Fruit fly (Drosophila melanogaster) whole organism, embryonic: Measurements from ENCODE around the gene unc-119.
A peak's percentile ranks its signal among the peaks of the same experiment; 100 is the strongest.

ENCODE experiments used
- Atf-2 ChIP-seq: fragments of 200-800 bp; sonication (Bioruptor generic); optimal IDR thresholded peaks from 2 replicates; lab custom pipeline; 2016; ENCODE audit warnings: missing biosample characterization, missing genetic modification characterization
- B-H2 ChIP-seq: fragments of 200-800 bp; sonication (Bioruptor generic); optimal IDR thresholded peaks from 2 replicates; lab custom pipeline; 2018; ENCODE audit warnings: missing biosample characterization, mild to moderate bottlenecking, missing genetic modification characterization
- BEAF-32 ChIP-seq: fragments of 200-800 bp; sonication (Bioruptor generic); optimal IDR thresholded peaks from 3 replicates; lab custom pipeline; 2017; ENCODE audit warnings: missing biosample characterization, missing genetic modification characterization, mild to moderate bottlenecking, moderate library complexity, missing genetic modification reagents
- BtbVII ChIP-seq: fragments of 200-800 bp; sonication (Bioruptor generic); optimal IDR thresholded peaks from 3 replicates; lab custom pipeline; 2017; ENCODE audit warnings: missing biosample characterization, mild to moderate bottlenecking, missing genetic modification characterization
- CG12299 ChIP-seq: fragments of 200-800 bp; sonication (Bioruptor generic); optimal IDR thresholded peaks from 2 replicates; lab custom pipeline; 2018; ENCODE audit warnings: missing biosample characterization, mild to moderate bottlenecking, missing genetic modification characterization
- CG13287 ChIP-seq: fragments of 200-800 bp; sonication (Bioruptor generic); IDR thresholded peaks from 2 replicates; pipeline ENCODE4 v1.3.6; 2022; ENCODE audit warnings: missing biosample characterization, missing genetic modification characterization; ENCODE audit not compliant: partially characterized antibody
- CG14050 ChIP-seq: fragments of 200-800 bp; sonication (Bioruptor generic); IDR thresholded peaks from 3 replicates; pipeline ENCODE4 v1.3.6; 2022; ENCODE audit warnings: missing biosample characterization, missing genetic modification characterization
- CG1602 ChIP-seq: fragments of 200-800 bp; sonication (Bioruptor generic); optimal IDR thresholded peaks from 3 replicates; lab custom pipeline; 2016; ENCODE audit warnings: missing biosample characterization, missing genetic modification characterization
- CG2712 ChIP-seq: fragments of 200-800 bp; optimal IDR thresholded peaks from 3 replicates; lab custom pipeline; 2019; ENCODE audit warnings: missing biosample characterization, mild to moderate bottlenecking, missing genetic modification characterization, moderate library complexity
- CG30403 ChIP-seq: fragments of 200-800 bp; sonication (Bioruptor generic); optimal IDR thresholded peaks from 3 replicates; lab custom pipeline; 2016; ENCODE audit warnings: missing biosample characterization, missing genetic modification characterization
- CG3065 ChIP-seq: fragments of 200-800 bp; sonication (Bioruptor generic); optimal IDR thresholded peaks from 2 replicates; lab custom pipeline; 2016; ENCODE audit warnings: missing biosample characterization, missing genetic modification characterization
- CG31388 ChIP-seq: fragments of 200-800 bp; sonication (Bioruptor generic); optimal IDR thresholded peaks from 2 replicates; lab custom pipeline; 2016; ENCODE audit warnings: missing biosample characterization, missing genetic modification characterization
- CG33557 ChIP-seq: fragments of 200-800 bp; sonication (Bioruptor generic); optimal IDR thresholded peaks from 2 replicates; lab custom pipeline; 2019; ENCODE audit warnings: missing biosample characterization, mild to moderate bottlenecking, missing genetic modification characterization, moderate library complexity
- CG3995 ChIP-seq: fragments of 200-800 bp; sonication (Bioruptor generic); optimal IDR thresholded peaks from 3 replicates; lab custom pipeline; 2016; ENCODE audit warnings: missing biosample characterization, missing genetic modification characterization
- CG4617 ChIP-seq: fragments of 200-800 bp; sonication (Bioruptor generic); optimal IDR thresholded peaks from 3 replicates; lab custom pipeline; 2016; ENCODE audit warnings: missing biosample characterization, missing genetic modification characterization, borderline replicate concordance
- CG7556 ChIP-seq: fragments of 200-800 bp; sonication (Bioruptor generic); optimal IDR thresholded peaks from 2 replicates; lab custom pipeline; 2017; ENCODE audit warnings: missing biosample characterization, mild to moderate bottlenecking, missing genetic modification characterization
- CG7963 ChIP-seq: fragments of 200-800 bp; sonication (Bioruptor generic); IDR thresholded peaks from 3 replicates; pipeline ENCODE4 v1.3.6; 2022; ENCODE audit warnings: missing biosample characterization, missing genetic modification characterization; ENCODE audit not compliant: partially characterized antibody
- CG8290 ChIP-seq, 3 experiments: fragments of 200-800 bp; sonication (Bioruptor generic); optimal IDR thresholded peaks; 2 replicates each; lab custom pipeline; 2016 to 2019; ENCODE audit warnings: missing biosample characterization in 3 of 3, missing genetic modification characterization in 3 of 3, mild to moderate bottlenecking in 2 of 3, moderate library complexity in 1 of 3
- CG8765 ChIP-seq: fragments of 200-800 bp; sonication (Bioruptor generic); IDR thresholded peaks from 2 replicates; pipeline ENCODE4 v1.3.6; 2022; ENCODE audit warnings: missing biosample characterization, missing genetic modification characterization
- CG9817 ChIP-seq: fragments of 200-800 bp; sonication (Bioruptor generic); optimal IDR thresholded peaks from 2 replicates; lab custom pipeline; 2018; ENCODE audit warnings: missing biosample characterization, mild to moderate bottlenecking, missing genetic modification characterization, moderate library complexity
- CTCF ChIP-seq: fragments of 200-800 bp; sonication (Bioruptor generic); optimal IDR thresholded peaks from 2 replicates; lab custom pipeline; 2017; ENCODE audit warnings: missing biosample characterization, mild to moderate bottlenecking, missing genetic modification characterization, moderate library complexity
- Doc2 ChIP-seq: fragments of 200-800 bp; sonication (Bioruptor generic); IDR thresholded peaks from 2 replicates; pipeline ENCODE4 v1.3.6; 2022; ENCODE audit warnings: missing biosample characterization, missing genetic modification characterization
- Dp ChIP-seq: fragments of 200-800 bp; sonication (Bioruptor generic); optimal IDR thresholded peaks from 2 replicates; lab custom pipeline; 2018; ENCODE audit warnings: missing biosample characterization, mild to moderate bottlenecking, missing genetic modification characterization, moderate library complexity
- E2f1 ChIP-seq: fragments of 200-800 bp; sonication (Bioruptor generic); IDR thresholded peaks from 2 replicates; pipeline ENCODE4 v1.3.6; 2022; ENCODE audit warnings: missing biosample characterization, missing genetic modification characterization
- Gsc ChIP-seq: fragments of 200-800 bp; sonication (Bioruptor generic); IDR thresholded peaks from 2 replicates; pipeline ENCODE4 v1.3.6; 2022; ENCODE audit warnings: missing biosample characterization, missing genetic modification characterization
- Gug ChIP-seq: fragments of 200-800 bp; sonication (Bioruptor generic); IDR thresholded peaks from 4 replicates; pipeline ENCODE4 v1.3.6; 2022; ENCODE audit warnings: missing biosample characterization, missing genetic modification characterization
- Hand ChIP-seq: fragments of 200-800 bp; sonication (Bioruptor generic); optimal IDR thresholded peaks from 2 replicates; lab custom pipeline; 2017; ENCODE audit warnings: mild to moderate bottlenecking, missing biosample characterization, missing genetic modification reagents, missing genetic modification characterization
- Hr3 ChIP-seq: fragments of 200-800 bp; sonication (Bioruptor generic); optimal IDR thresholded peaks from 3 replicates; lab custom pipeline; 2016; ENCODE audit warnings: missing biosample characterization, missing genetic modification characterization
- Hr51 ChIP-seq, 2 experiments: fragments of 200-800 bp; sonication (Bioruptor generic); optimal IDR thresholded peaks; 2 replicates in 1 of 2; 3 replicates in 1 of 2; lab custom pipeline; 2016 to 2018; ENCODE audit warnings: missing biosample characterization in 2 of 2, missing genetic modification characterization in 2 of 2, mild to moderate bottlenecking in 1 of 2, moderate library complexity in 1 of 2
- NfI ChIP-seq: fragments of 200-800 bp; sonication (Bioruptor generic); optimal IDR thresholded peaks from 3 replicates; lab custom pipeline; 2018; ENCODE audit warnings: missing biosample characterization, mild to moderate bottlenecking, missing genetic modification characterization, moderate library complexity
- Opbp ChIP-seq: fragments of 200-800 bp; sonication (Bioruptor generic); IDR thresholded peaks from 3 replicates; pipeline ENCODE4 v1.3.6; 2022; ENCODE audit warnings: missing biosample characterization, missing genetic modification characterization; ENCODE audit not compliant: partially characterized antibody
- Side ChIP-seq: fragments of 200-800 bp; sonication (Bioruptor generic); optimal IDR thresholded peaks from 2 replicates; lab custom pipeline; 2016; ENCODE audit warnings: missing biosample characterization, missing genetic modification characterization
- Spps ChIP-seq: fragments of 200-800 bp; sonication (Bioruptor generic); optimal IDR thresholded peaks from 2 replicates; lab custom pipeline; 2018; ENCODE audit warnings: missing biosample characterization, mild to moderate bottlenecking, missing genetic modification characterization
- Taf1 ChIP-seq: fragments of 200-800 bp; sonication (Bioruptor generic); IDR thresholded peaks from 2 replicates; pipeline ENCODE4 v1.3.6; 2022; ENCODE audit warnings: missing biosample characterization, missing genetic modification characterization
- Xrp1 ChIP-seq: fragments of 200-800 bp; sonication (Bioruptor generic); IDR thresholded peaks from 2 replicates; pipeline ENCODE4 v1.3.6; 2022; ENCODE audit warnings: missing biosample characterization, missing genetic modification characterization
- cg ChIP-seq: fragments of 200-800 bp; sonication (Bioruptor generic); optimal IDR thresholded peaks from 3 replicates; lab custom pipeline; 2019; ENCODE audit warnings: missing biosample characterization, mild to moderate bottlenecking, missing genetic modification characterization, moderate library complexity
- fru ChIP-seq: fragments of >200 bp; optimal IDR thresholded peaks from 2 replicates; lab custom pipeline; 2017
- gro ChIP-seq: fragments of 200-800 bp; sonication (Bioruptor generic); optimal IDR thresholded peaks from 2 replicates; lab custom pipeline; 2016; ENCODE audit warnings: missing biosample characterization, missing genetic modification characterization
- ham ChIP-seq: fragments of 200-800 bp; sonication (Bioruptor generic); IDR thresholded peaks from 2 replicates; pipeline ENCODE4 v1.3.6; 2022; ENCODE audit warnings: missing biosample characterization, missing genetic modification characterization
- kah ChIP-seq: fragments of 200-800 bp; sonication (Bioruptor generic); optimal IDR thresholded peaks from 2 replicates; lab custom pipeline; 2018; ENCODE audit warnings: missing biosample characterization, mild to moderate bottlenecking, missing genetic modification characterization
- lmd ChIP-seq: fragments of 200-800 bp; sonication (Bioruptor generic); IDR thresholded peaks from 2 replicates; pipeline ENCODE4 v1.3.6; 2022; ENCODE audit warnings: missing biosample characterization, missing genetic modification characterization
- luna ChIP-seq: fragments of 200-800 bp; sonication (Bioruptor generic); optimal IDR thresholded peaks from 2 replicates; lab custom pipeline; 2016; ENCODE audit warnings: missing biosample characterization, missing genetic modification characterization
- nerfin-2 ChIP-seq: fragments of 200-800 bp; sonication (Bioruptor generic); IDR thresholded peaks from 2 replicates; pipeline ENCODE4 v1.3.6; 2022; ENCODE audit warnings: missing biosample characterization, missing genetic modification characterization; ENCODE audit not compliant: partially characterized antibody
- pnt ChIP-seq: fragments of 200-800 bp; sonication (Bioruptor generic); optimal IDR thresholded peaks from 3 replicates; lab custom pipeline; 2016; ENCODE audit warnings: missing biosample characterization, missing genetic modification characterization
- repo ChIP-seq: fragments of 200-800 bp; sonication (Bioruptor generic); optimal IDR thresholded peaks from 2 replicates; lab custom pipeline; 2016; ENCODE audit warnings: missing biosample characterization, missing genetic modification characterization
- salm ChIP-seq: fragments of 200-800 bp; sonication (Bioruptor generic); optimal IDR thresholded peaks from 2 replicates; lab custom pipeline; 2018; ENCODE audit warnings: missing biosample characterization, mild to moderate bottlenecking, missing genetic modification characterization
- sens ChIP-seq: fragments of 200-800 bp; sonication (Bioruptor generic); peaks from one replicate; lab custom pipeline; 2016; ENCODE audit warnings: missing biosample characterization, missing genetic modification characterization
- sim ChIP-seq: fragments of 200-800 bp; sonication (Bioruptor generic); IDR thresholded peaks from 2 replicates; pipeline ENCODE4 v1.3.6; 2022; ENCODE audit warnings: missing biosample characterization, missing genetic modification characterization
- sna ChIP-seq: fragments of 200-800 bp; sonication (Bioruptor generic); IDR thresholded peaks from 2 replicates; pipeline ENCODE4 v1.3.6; 2022; ENCODE audit warnings: missing biosample characterization, missing genetic modification characterization; ENCODE audit not compliant: partially characterized antibody
- sug ChIP-seq: fragments of 200-800 bp; optimal IDR thresholded peaks from 2 replicates; lab custom pipeline; 2019; ENCODE audit warnings: missing biosample characterization, mild to moderate bottlenecking, missing genetic modification characterization, moderate library complexity
- unc-4 ChIP-seq: fragments of 200-800 bp; sonication (Bioruptor generic); IDR thresholded peaks from 2 replicates; pipeline ENCODE4 v1.3.6; 2022; ENCODE audit warnings: missing biosample characterization, missing genetic modification characterization; ENCODE audit not compliant: partially characterized antibody

unc-119 gene

DNA sequence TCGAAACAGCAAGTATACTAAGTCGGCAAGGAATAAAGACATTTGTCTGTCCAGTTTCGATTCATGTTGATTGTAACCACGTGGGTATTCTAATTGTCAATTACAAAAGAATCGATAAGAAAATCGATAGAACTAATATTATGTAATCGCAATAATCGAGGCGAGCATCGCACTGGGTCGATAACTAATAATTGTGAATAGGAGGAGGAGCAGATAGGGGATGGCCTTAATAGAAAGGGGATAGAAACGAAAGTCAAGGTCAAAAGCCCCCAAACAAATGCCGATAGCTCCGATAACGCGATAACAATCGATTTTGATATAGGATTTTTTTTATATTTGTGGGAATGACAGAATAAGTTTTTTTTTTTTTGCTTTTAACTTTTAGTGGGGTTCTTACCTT lies 6.1 kb downstream of the unc-119 start (continued):
- TF ChIP-seq Gug (GFP tag; lab: Robert Waterston, UW) (no peak), nerfin-2 (GFP tag; lab: Robert Waterston, UW) (peak; percentile 65; the same call in 1 of the 2 replicates), Xrp1 (GFP tag; lab: Robert Waterston, UW) (no peak), Opbp (GFP tag; lab: Robert Waterston, UW) (no peak; the same call in 2 of the 3 replicates), CG14050 (GFP tag; lab: Robert Waterston, UW) (no peak), B-H2 (GFP tag; lab: Kevin White, UChicago) (no peak), CG12299 (tag; lab: Kevin White, UChicago) (no peak), Gsc (GFP tag; lab: Robert Waterston, UW) (no peak), CG33557 (no peak), Atf-2 (GFP tag; lab: Kevin White, UChicago) (no peak), sna (no peak), CG31388 (no peak), CG1602 (GFP tag; lab: Kevin White, UChicago) (no peak), sim (GFP tag; lab: Robert Waterston, UW) (no peak), fru (lab: Kevin White, UChicago) (no peak), CG7556 (no peak), CG8765 (GFP tag; lab: Robert Waterston, UW) (no peak), Dp (no peak), cg (GFP tag; lab: Kevin White, UChicago) (no peak), NfI (GFP tag; lab: Kevin White, UChicago) (no peak), CG3065 (no peak), CG30403 (GFP tag; lab: Kevin White, UChicago) (no peak), kah (GFP tag; lab: Kevin White, UChicago) (no peak), CG7963 (GFP tag; lab: Robert Waterston, UW) (0 out of 3 replicates have a peak, but pooled peaks have one; percentile 21), Taf1 (GFP tag; lab: Robert Waterston, UW) (no peak), Spps (tag; lab: Kevin White, UChicago) (no peak), pnt (GFP tag; lab: Kevin White, UChicago) (no peak), Hand (GFP tag; lab: Kevin White, UChicago) (no peak), luna (GFP tag; lab: Kevin White, UChicago) (no peak), CTCF (GFP tag; lab: Kevin White, UChicago) (no peak), Doc2 (GFP tag; lab: Robert Waterston, UW) (no peak), CG3995 (no peak), CG8290 (GFP tag; optimal IDR thresholded peaks at IDR 0.05; lab: Kevin White, UChicago) (peak; percentile 43), CG8290 (tag; optimal IDR thresholded peaks at IDR 0.05; lab: Kevin White, UChicago) (no peak), E2f1 (GFP tag; lab: Robert Waterston, UW) (no peak), salm (tag; lab: Kevin White, UChicago) (no peak), Hr3 (GFP tag; lab: Kevin White, UChicago) (no peak), CG4617 (GFP tag; lab: Kevin White, UChicago) (no peak), BtbVII (no peak), CG2712 (tag; lab: Kevin White, UChicago) (no peak), BEAF-32 (GFP tag; lab: Kevin White, UChicago) (peak; percentile 4), unc-4 (GFP tag; lab: Robert Waterston, UW) (peak; percentile 23; the same call in 1 of the 2 replicates), sens (GFP tag; lab: Kevin White, UChicago) (peak; percentile 66), lmd (GFP tag; lab: Robert Waterston, UW) (no peak), ham (GFP tag; lab: Robert Waterston, UW) (no peak), Hr51 (GFP tag; optimal IDR thresholded peaks at IDR 0.05; lab: Kevin White, UChicago) (no peak), gro (no peak), CG13287 (peak; percentile 30; the same call in 1 of the 2 replicates), sug (tag; lab: Kevin White, UChicago) (no peak), Side (no peak), CG9817 (tag; lab: Kevin White, UChicago) (no peak), repo (GFP tag; lab: Kevin White, UChicago) (no peak)
